Fruit fly (Drosophila melanogaster): ENCODE measurements around the gene CG14219.

DNA sequence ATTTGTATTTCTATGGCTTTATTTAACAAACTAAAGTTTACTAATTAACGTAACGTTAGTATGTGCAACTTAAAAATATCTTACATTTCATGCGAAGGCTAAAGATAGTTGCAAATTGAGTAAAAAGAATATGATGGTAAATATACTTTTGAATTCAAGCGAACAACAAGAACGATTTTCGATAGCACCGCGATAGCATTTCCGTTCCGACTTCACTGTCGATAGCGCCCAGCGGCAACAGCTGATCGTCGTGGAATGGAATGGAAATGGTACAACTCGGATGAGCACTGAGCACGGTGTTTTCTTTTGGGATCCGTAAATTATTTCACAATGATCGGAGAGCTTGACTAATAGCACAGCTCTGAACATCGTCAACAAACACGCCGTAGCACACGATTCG is 23.5 kb upstream of the CG14219 start:
- no peak for TF ChIP-seq CTCF (optimal IDR thresholded peaks at IDR 0.05)
- no peak for TF ChIP-seq CG8478 (optimal IDR thresholded peaks at IDR 0.05)

Data from S2 (cell line).